Worm (Caenorhabditis elegans): ENCODE measurements around the gene C42D4.18.

DNA sequence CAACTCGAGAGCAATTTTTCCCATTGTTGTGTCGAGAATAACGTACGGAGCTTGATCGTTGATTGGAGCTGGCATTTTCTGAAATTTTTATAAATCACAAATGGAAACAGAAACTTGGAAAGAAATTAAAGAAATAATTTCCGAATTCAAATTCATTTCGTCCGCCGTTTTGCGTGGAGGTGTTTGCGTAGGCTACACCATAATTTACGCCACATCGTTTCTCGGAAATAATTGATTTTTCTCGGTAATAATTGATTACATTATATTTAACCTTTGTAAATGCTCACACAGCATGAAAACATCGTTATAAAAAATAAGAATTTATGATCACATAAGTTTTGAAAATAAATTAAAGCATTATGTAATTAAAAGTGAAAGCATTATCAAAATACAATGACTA is 33.4 kb upstream of the C42D4.18 start, which contains the start of gene cyn-12:
- no peak for TF ChIP-seq cog-1 (tag; optimal IDR thresholded peaks at IDR 0.05)
- TF ChIP-seq ref-1 (GFP tag; conservative IDR thresholded peaks at IDR 0.05), result no peak
- TF ChIP-seq med-1 (GFP tag; optimal IDR thresholded peaks at IDR 0.05; ENCODE audit: insufficient read depth), result no peak
- TF ChIP-seq ztf-23 (GFP tag; IDR thresholded peaks at IDR 0.05), result no peak
- no peak for TF ChIP-seq flt-1 (GFP tag; IDR thresholded peaks at IDR 0.05)
- peak; percentile 42; the same call in 1 of the 2 replicates for TF ChIP-seq T22C8.4 (GFP tag; IDR thresholded peaks at IDR 0.05)
- no peak for TF ChIP-seq tab-1 (GFP tag; IDR thresholded peaks at IDR 0.05)
